Comparison of ENCODE assay signal across 3 worm cellular contexts in genomic region chrII:3045422-3045821, ce11.
TF ChIP-seq lines count a peak whose summit lies in the region.

No protein-coding gene starts in this region.

TF ChIP-seq in whole organism, L4 larva, 104 proteins besides CTCF, POLR2A, EP300 and RAD21:
- TF ChIP-seq set-16 (GFP tag; IDR thresholded peaks at IDR 0.05; lab: Robert Waterston, UW) (peak; percentile 84), nhr-25 (tag; optimal IDR thresholded peaks at IDR 0.05; lab: Kevin White, UChicago; ENCODE audit: borderline replicate concordance, insufficient read depth) (no peak), mep-1 (tag; optimal IDR thresholded peaks at IDR 0.05; lab: Kevin White, UChicago) (no peak), zfp-2 (tag; optimal IDR thresholded peaks at IDR 0.05; lab: Kevin White, UChicago) (no peak), egl-43 (GFP tag; IDR thresholded peaks at IDR 0.05; lab: Robert Waterston, UW) (peak; percentile 25; the same call in 1 of the 2 replicates), pqm-1 (tag; optimal IDR thresholded peaks at IDR 0.05; lab: Kevin White, UChicago) (no peak)
TF ChIP-seq in whole organism, L4 larva: peak in this region for 2.

TF ChIP-seq in whole organism, late embryonic, 69 proteins besides CTCF, POLR2A, EP300 and RAD21:
- TF ChIP-seq pha-2 (tag; optimal IDR thresholded peaks at IDR 0.05; lab: Kevin White, UChicago) (no peak), elt-4 (tag; optimal IDR thresholded peaks at IDR 0.05; lab: Kevin White, UChicago) (peak; percentile 29)

TF ChIP-seq in whole organism, young adult, 124 proteins besides CTCF, POLR2A, EP300 and RAD21:
- TF ChIP-seq attf-3 (GFP tag; conservative IDR thresholded peaks at IDR 0.05; lab: Robert Waterston, UW), result 0 out of 2 replicates have a peak, but pooled peaks have one; percentile 20
- peak; percentile 85 for TF ChIP-seq zfh-2 (GFP tag; conservative IDR thresholded peaks at IDR 0.05; lab: Robert Waterston, UW)
- TF ChIP-seq cebp-2 (GFP tag; IDR thresholded peaks at IDR 0.05; lab: Robert Waterston, UW), result no peak
